Worm (Caenorhabditis elegans): ENCODE data around the gene F47B10.5.
A peak's percentile ranks its signal among the peaks of the same experiment; 100 is the strongest.

The F47B10.5 gene

ce11 chrX:10846898-10847297 is 43.5 kb downstream of the F47B10.5 start:
- TF ChIP-seq atf-7 (tag; optimal IDR thresholded peaks at IDR 0.05): no peak
- TF ChIP-seq lin-26 (GFP tag; IDR thresholded peaks at IDR 0.05): no peak
- no peak for TF ChIP-seq ceh-100 (GFP tag; IDR thresholded peaks at IDR 0.05)
- TF ChIP-seq T26A5.8 (tag; optimal IDR thresholded peaks at IDR 0.05): no peak
- TF ChIP-seq hmg-1.2 (GFP tag; IDR thresholded peaks at IDR 0.05): no peak
- TF ChIP-seq ztf-6 (GFP tag; IDR thresholded peaks at IDR 0.05): no peak
- no peak for TF ChIP-seq xnd-1 (tag; optimal IDR thresholded peaks at IDR 0.05)
- TF ChIP-seq B0261.1 (tag; optimal IDR thresholded peaks at IDR 0.05): no peak
- TF ChIP-seq ZK185.1 (tag; optimal IDR thresholded peaks at IDR 0.05; ENCODE audit: poor library complexity, severe bottlenecking): no peak
- TF ChIP-seq snpc-1.3 (tag; optimal IDR thresholded peaks at IDR 0.05; ENCODE audit: insufficient read depth): no peak
- no peak for TF ChIP-seq aptf-3 (GFP tag; IDR thresholded peaks at IDR 0.05)

- TF ChIP-seq egrh-3 (GFP tag; IDR thresholded peaks at IDR 0.05): 0 out of 2 replicates have a peak, but pooled peaks have one; percentile 73
- no peak for TF ChIP-seq lin-35 (GFP tag; optimal IDR thresholded peaks at IDR 0.05)
- no peak for TF ChIP-seq sea-2 (GFP tag; IDR thresholded peaks at IDR 0.05)
- TF ChIP-seq Y53G8AR.9 (GFP tag; conservative IDR thresholded peaks at IDR 0.05): 0 out of 2 replicates have a peak, but pooled peaks have one; percentile 12
- TF ChIP-seq ztf-3 (GFP tag; optimal IDR thresholded peaks at IDR 0.05): no peak
Measured at ce11 chrX:10844602-10845354, 45.6 kb downstream of the F47B10.5 start, which contains the start of gene C05A9.2. C05A9.2 (minus strand) TSS chrX:10844674.

ce11 chrX:10844137-10844536 is 46.2 kb downstream of the F47B10.5 start:
- TF ChIP-seq F37B4.10 (GFP tag; IDR thresholded peaks at IDR 0.05) (no peak), dpff-1 (tag; optimal IDR thresholded peaks at IDR 0.05) (no peak), snpc-1.1 (tag; optimal IDR thresholded peaks at IDR 0.05; ENCODE audit: insufficient read depth) (no peak), lin-54 (GFP tag; optimal IDR thresholded peaks at IDR 0.05) (no peak), nhr-90 (tag; optimal IDR thresholded peaks at IDR 0.05) (no peak), Y53G8AR.9 (GFP tag; conservative IDR thresholded peaks at IDR 0.05) (no peak), rec-8 (tag; optimal IDR thresholded peaks at IDR 0.05) (no peak)

Data from whole organism, young adult.